Fruit fly (Drosophila melanogaster): ENCODE measurements around the gene FoxP.

The FoxP gene

dm6 chr3R:9759360-9760191, 28.9 kb upstream of the FoxP start, which contains the start of gene Mpi:
TSS of gene Mpi (plus strand) at chr3R:9759622.
- TF ChIP-seq CG7045 (GFP tag; optimal IDR thresholded peaks at IDR 0.05) (no peak), CG7101 (tag; optimal IDR thresholded peaks at IDR 0.05) (peak; percentile 2), CG14711 (tag; optimal IDR thresholded peaks at IDR 0.05) (no peak), kay (GFP tag; ENCODE audit: borderline replicate concordance) (no peak), bab1 (GFP tag; optimal IDR thresholded peaks at IDR 0.05) (peak; percentile 70), cnc (optimal IDR thresholded peaks at IDR 0.05) (no peak), tj (GFP tag; optimal IDR thresholded peaks at IDR 0.05) (peak; percentile 38), toe (GFP tag; optimal IDR thresholded peaks at IDR 0.05) (no peak), Mnt (GFP tag; optimal IDR thresholded peaks at IDR 0.05) (peak; percentile 43), pad (GFP tag; optimal IDR thresholded peaks at IDR 0.05) (no peak), CG11617 (GFP tag; optimal IDR thresholded peaks at IDR 0.05) (peak; percentile 50), CG33017 (tag; optimal IDR thresholded peaks at IDR 0.05) (peak; percentile 21), ovo (GFP tag; optimal IDR thresholded peaks at IDR 0.05) (no peak), CG1620 (GFP tag; optimal IDR thresholded peaks at IDR 0.05) (peak; percentile 23), Hr96 (GFP tag; optimal IDR thresholded peaks at IDR 0.05) (no peak), Clk (GFP tag; optimal IDR thresholded peaks at IDR 0.05) (no peak), Crg-1 (GFP tag; optimal IDR thresholded peaks at IDR 0.05) (no peak), CG12768 (GFP tag; optimal IDR thresholded peaks at IDR 0.05) (peak; percentile 44), CG5204 (GFP tag; optimal IDR thresholded peaks at IDR 0.05) (no peak), cic (GFP tag; optimal IDR thresholded peaks at IDR 0.05) (peak; percentile 85)

DNA sequence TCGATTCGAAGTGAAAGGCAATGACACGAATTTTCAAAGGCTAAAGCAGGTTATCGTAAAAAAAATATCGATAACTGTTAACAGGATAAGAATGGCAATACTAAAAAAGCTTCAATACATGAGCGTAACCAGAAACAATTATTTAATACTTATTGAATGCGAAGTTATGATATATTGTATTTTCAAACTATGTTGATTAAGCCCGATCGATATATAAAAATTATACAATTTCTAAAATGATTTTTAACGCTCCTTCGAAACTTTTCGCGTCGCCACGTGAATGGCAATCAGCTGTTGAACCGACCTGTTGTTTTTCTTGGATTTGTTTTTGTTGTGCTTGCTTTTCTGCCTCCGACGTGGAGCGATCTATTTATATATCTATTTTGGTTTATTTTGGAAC, 25.5 kb upstream of the FoxP start, which contains the start of the genes Alg12 and Rpt3R:
TSS of gene Alg12 (plus strand) at position 305 of the 400 bp plus-strand sequence.
TSS of gene Rpt3R (minus strand) at position 324 of the 400 bp plus-strand sequence.
- TF ChIP-seq CG7101 (tag; optimal IDR thresholded peaks at IDR 0.05), result no peak
- no peak for TF ChIP-seq toe (GFP tag; optimal IDR thresholded peaks at IDR 0.05)
- TF ChIP-seq bab1 (GFP tag; optimal IDR thresholded peaks at IDR 0.05), result peak; percentile 21
- no peak for TF ChIP-seq CG1620 (GFP tag; optimal IDR thresholded peaks at IDR 0.05)
- TF ChIP-seq CG14711 (tag; optimal IDR thresholded peaks at IDR 0.05), result peak; percentile 71
- TF ChIP-seq cnc (optimal IDR thresholded peaks at IDR 0.05), result no peak
- TF ChIP-seq pad (GFP tag; optimal IDR thresholded peaks at IDR 0.05), result no peak
- no peak for TF ChIP-seq CG7045 (GFP tag; optimal IDR thresholded peaks at IDR 0.05)
- TF ChIP-seq Mnt (GFP tag; optimal IDR thresholded peaks at IDR 0.05), result no peak
- peak; percentile 4 for TF ChIP-seq CG11617 (GFP tag; optimal IDR thresholded peaks at IDR 0.05)
- no peak for TF ChIP-seq ovo (GFP tag; optimal IDR thresholded peaks at IDR 0.05)
- TF ChIP-seq CG12768 (GFP tag; optimal IDR thresholded peaks at IDR 0.05), result no peak
- no peak for TF ChIP-seq Hr96 (GFP tag; optimal IDR thresholded peaks at IDR 0.05)
- peak; percentile 19 for TF ChIP-seq Crg-1 (GFP tag; optimal IDR thresholded peaks at IDR 0.05)

DNA sequence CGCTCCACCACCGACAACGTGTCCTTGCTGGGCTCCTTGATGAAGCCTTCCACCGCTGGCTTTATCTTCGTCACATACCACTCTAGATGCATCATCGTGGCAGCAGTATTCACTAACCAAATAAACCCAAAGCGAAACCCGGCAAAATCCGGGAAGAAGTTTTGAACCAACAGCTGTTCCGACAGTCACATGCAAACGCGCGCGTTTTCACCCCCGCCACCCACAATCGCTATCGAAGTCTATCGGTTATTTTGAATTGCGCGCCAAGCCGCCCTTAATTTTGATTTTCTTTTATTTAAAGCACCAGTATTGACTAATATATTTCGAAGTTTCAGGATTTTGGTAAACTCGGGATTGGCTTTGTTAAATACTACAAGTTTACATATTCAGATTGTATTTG, 23.8 kb upstream of the FoxP start, which contains the start of gene Tti1:
TSS of gene Tti1 (minus strand) at position 200 of the 400 bp plus-strand sequence.
- TF ChIP-seq tj (GFP tag; optimal IDR thresholded peaks at IDR 0.05), result no peak
- TF ChIP-seq Hr96 (GFP tag; optimal IDR thresholded peaks at IDR 0.05), result no peak
- TF ChIP-seq kay (GFP tag; ENCODE audit: borderline replicate concordance), result no peak
- TF ChIP-seq Mnt (GFP tag; optimal IDR thresholded peaks at IDR 0.05), result no peak
- TF ChIP-seq toe (GFP tag; optimal IDR thresholded peaks at IDR 0.05), result no peak
- no peak for TF ChIP-seq CG5204 (GFP tag; optimal IDR thresholded peaks at IDR 0.05)
- TF ChIP-seq bab1 (GFP tag; optimal IDR thresholded peaks at IDR 0.05), result no peak
- TF ChIP-seq Crg-1 (GFP tag; optimal IDR thresholded peaks at IDR 0.05), result no peak
- TF ChIP-seq CG33017 (tag; optimal IDR thresholded peaks at IDR 0.05), result no peak
- no peak for TF ChIP-seq CG11617 (GFP tag; optimal IDR thresholded peaks at IDR 0.05)
- no peak for TF ChIP-seq CG7101 (tag; optimal IDR thresholded peaks at IDR 0.05)
- TF ChIP-seq CG1620 (GFP tag; optimal IDR thresholded peaks at IDR 0.05), result no peak
- TF ChIP-seq CG12768 (GFP tag; optimal IDR thresholded peaks at IDR 0.05), result no peak
- no peak for TF ChIP-seq CG7045 (GFP tag; optimal IDR thresholded peaks at IDR 0.05)
- TF ChIP-seq CG14711 (tag; optimal IDR thresholded peaks at IDR 0.05), result no peak

- no peak for TF ChIP-seq Crg-1 (GFP tag; optimal IDR thresholded peaks at IDR 0.05)
- TF ChIP-seq CG11617 (GFP tag; optimal IDR thresholded peaks at IDR 0.05), result no peak
- TF ChIP-seq cnc (optimal IDR thresholded peaks at IDR 0.05), result no peak
- no peak for TF ChIP-seq Hr96 (GFP tag; optimal IDR thresholded peaks at IDR 0.05)
- TF ChIP-seq CG12768 (GFP tag; optimal IDR thresholded peaks at IDR 0.05), result no peak
- no peak for TF ChIP-seq ovo (GFP tag; optimal IDR thresholded peaks at IDR 0.05)
These were observed 17.4 kb upstream of the FoxP start for dm6 chr3R:9747900-9748663.

DNA sequence ATGACTTTTGCATAAGTTTGCCTTT, 17.0 kb upstream of the FoxP start, which contains the start of gene PpD3:
TSS of gene PpD3 (plus strand) at position 1 of the 25 bp plus-strand sequence.
- no peak for TF ChIP-seq Mnt (GFP tag; optimal IDR thresholded peaks at IDR 0.05)
- no peak for TF ChIP-seq CG5204 (GFP tag; optimal IDR thresholded peaks at IDR 0.05)
- TF ChIP-seq CG33017 (tag; optimal IDR thresholded peaks at IDR 0.05), result no peak
- no peak for TF ChIP-seq pad (GFP tag; optimal IDR thresholded peaks at IDR 0.05)
- no peak for TF ChIP-seq kay (GFP tag; ENCODE audit: borderline replicate concordance)
- TF ChIP-seq CG1620 (GFP tag; optimal IDR thresholded peaks at IDR 0.05), result no peak
- no peak for TF ChIP-seq Hr96 (GFP tag; optimal IDR thresholded peaks at IDR 0.05)
- TF ChIP-seq CG7101 (tag; optimal IDR thresholded peaks at IDR 0.05), result no peak
- TF ChIP-seq cnc (optimal IDR thresholded peaks at IDR 0.05), result no peak
- TF ChIP-seq tj (GFP tag; optimal IDR thresholded peaks at IDR 0.05), result no peak
- no peak for TF ChIP-seq CG11617 (GFP tag; optimal IDR thresholded peaks at IDR 0.05)
- TF ChIP-seq CG7045 (GFP tag; optimal IDR thresholded peaks at IDR 0.05), result no peak
- no peak for TF ChIP-seq Crg-1 (GFP tag; optimal IDR thresholded peaks at IDR 0.05)
- no peak for TF ChIP-seq cic (GFP tag; optimal IDR thresholded peaks at IDR 0.05)
- no peak for TF ChIP-seq CG14711 (tag; optimal IDR thresholded peaks at IDR 0.05)
- TF ChIP-seq toe (GFP tag; optimal IDR thresholded peaks at IDR 0.05), result no peak
- TF ChIP-seq Clk (GFP tag; optimal IDR thresholded peaks at IDR 0.05), result no peak
- no peak for TF ChIP-seq CG12768 (GFP tag; optimal IDR thresholded peaks at IDR 0.05)
- TF ChIP-seq ovo (GFP tag; optimal IDR thresholded peaks at IDR 0.05), result no peak
